Fruit fly (Drosophila melanogaster) whole organism, embryonic: ENCODE data around the gene Ir25a.
A peak's percentile ranks its signal among the peaks of the same experiment; 100 is the strongest.

ENCODE experiments used
- B-H1 ChIP-seq: fragments of 200-800 bp; sonication (Bioruptor generic); IDR thresholded peaks from 3 replicates; pipeline ENCODE4 v1.3.6; 2022; ENCODE audit warnings: missing biosample characterization, missing genetic modification characterization
- CG12071 ChIP-seq: fragments of 200-800 bp; sonication (Bioruptor generic); optimal IDR thresholded peaks from 3 replicates; lab custom pipeline; 2018; ENCODE audit warnings: missing biosample characterization, mild to moderate bottlenecking, missing genetic modification characterization
- CG12219 ChIP-seq: fragments of 200-800 bp; sonication (Bioruptor generic); optimal IDR thresholded peaks from 3 replicates; lab custom pipeline; 2018; ENCODE audit warnings: missing biosample characterization, mild to moderate bottlenecking, missing genetic modification characterization
- CG12391 ChIP-seq: fragments of 200-800 bp; sonication (Bioruptor generic); optimal IDR thresholded peaks from 3 replicates; lab custom pipeline; 2018; ENCODE audit warnings: missing biosample characterization, mild to moderate bottlenecking, missing genetic modification characterization, moderate library complexity
- CG1602 ChIP-seq: fragments of 200-800 bp; sonication (Bioruptor generic); optimal IDR thresholded peaks from 3 replicates; lab custom pipeline; 2016; ENCODE audit warnings: missing biosample characterization, missing genetic modification characterization
- CG16813 ChIP-seq: fragments of 200-800 bp; sonication (Bioruptor generic); IDR thresholded peaks from 3 replicates; pipeline ENCODE4 v1.3.6; 2022; ENCODE audit warnings: missing biosample characterization, missing genetic modification characterization; ENCODE audit not compliant: partially characterized antibody
- CG17568 ChIP-seq: fragments of 200-800 bp; sonication (Bioruptor generic); optimal IDR thresholded peaks from 2 replicates; lab custom pipeline; 2018; ENCODE audit warnings: missing biosample characterization, mild to moderate bottlenecking, missing genetic modification characterization, moderate library complexity
- CG17829 ChIP-seq: fragments of 200-800 bp; optimal IDR thresholded peaks from 2 replicates; lab custom pipeline; 2019; ENCODE audit warnings: missing biosample characterization, mild to moderate bottlenecking, missing genetic modification characterization, moderate library complexity
- CG2199 ChIP-seq: fragments of 200-800 bp; sonication (Bioruptor generic); IDR thresholded peaks from 3 replicates; pipeline ENCODE4 v1.3.6; 2022; ENCODE audit warnings: missing biosample characterization, missing genetic modification characterization
- CG2875 ChIP-seq: fragments of 200-800 bp; sonication (Bioruptor generic); optimal IDR thresholded peaks from 2 replicates; lab custom pipeline; 2017; ENCODE audit warnings: missing biosample characterization, mild to moderate bottlenecking, missing genetic modification characterization, missing genetic modification reagents
- CG31365 ChIP-seq: fragments of 200-800 bp; sonication (Bioruptor generic); optimal IDR thresholded peaks from 2 replicates; lab custom pipeline; 2018; ENCODE audit warnings: missing biosample characterization, mild to moderate bottlenecking, missing genetic modification characterization
- CG3726 ChIP-seq: fragments of 200-800 bp; sonication (Bioruptor generic); IDR thresholded peaks from 3 replicates; pipeline ENCODE4, ENCODE4 v1.3.6; 2022; ENCODE audit warnings: missing biosample characterization, missing genetic modification characterization
- CG4617 ChIP-seq: fragments of 200-800 bp; sonication (Bioruptor generic); optimal IDR thresholded peaks from 3 replicates; lab custom pipeline; 2016; ENCODE audit warnings: missing biosample characterization, missing genetic modification characterization, borderline replicate concordance
- CG5245 ChIP-seq: fragments of 200-800 bp; sonication (Bioruptor generic); optimal IDR thresholded peaks from 3 replicates; lab custom pipeline; 2016; ENCODE audit warnings: missing biosample characterization, missing genetic modification characterization
- CG7839 ChIP-seq: fragments of 200-800 bp; sonication (Bioruptor generic); optimal IDR thresholded peaks from 3 replicates; lab custom pipeline; 2018; ENCODE audit warnings: missing biosample characterization, mild to moderate bottlenecking, missing genetic modification characterization, moderate library complexity
- CG7963 ChIP-seq: fragments of 200-800 bp; sonication (Bioruptor generic); IDR thresholded peaks from 3 replicates; pipeline ENCODE4 v1.3.6; 2022; ENCODE audit warnings: missing biosample characterization, missing genetic modification characterization; ENCODE audit not compliant: partially characterized antibody
- CG9727 ChIP-seq: fragments of 200-800 bp; sonication (Bioruptor generic); optimal IDR thresholded peaks from 3 replicates; lab custom pipeline; 2017; ENCODE audit warnings: missing biosample characterization, mild to moderate bottlenecking, missing genetic modification characterization
- CG9876 ChIP-seq: fragments of 200-800 bp; sonication (Bioruptor generic); optimal IDR thresholded peaks from 2 replicates; lab custom pipeline; 2016; ENCODE audit warnings: missing biosample characterization, missing genetic modification characterization
- Dip3 ChIP-seq: fragments of 200-800 bp; sonication (Bioruptor generic); optimal IDR thresholded peaks from 3 replicates; lab custom pipeline; 2016; ENCODE audit warnings: missing biosample characterization, missing genetic modification characterization
- Eip74EF ChIP-seq, 2 experiments: fragments of 200-800 bp in 1 of 2; fragments of >200 bp in 1 of 2; sonication (Bioruptor generic) in 1 of 2; optimal IDR thresholded peaks; 2 replicates each; lab custom pipeline; 2017 to 2019; ENCODE audit warnings: missing biosample characterization in 2 of 2, missing genetic modification characterization in 2 of 2, mild to moderate bottlenecking in 1 of 2, moderate library complexity in 1 of 2
- Elba2 ChIP-seq: fragments of 200-800 bp; sonication (Bioruptor generic); optimal IDR thresholded peaks from 3 replicates; lab custom pipeline; 2016; ENCODE audit warnings: missing biosample characterization, missing genetic modification characterization
- Ets97D ChIP-seq: fragments of 200-800 bp; sonication (Bioruptor generic); optimal IDR thresholded peaks from 3 replicates; lab custom pipeline; 2016; ENCODE audit warnings: missing biosample characterization, missing genetic modification characterization
- Fer2 ChIP-seq: fragments of 200-800 bp; sonication (Bioruptor generic); optimal IDR thresholded peaks from 2 replicates; lab custom pipeline; 2018; ENCODE audit warnings: missing biosample characterization, mild to moderate bottlenecking, missing genetic modification characterization, moderate library complexity
- H2.0 ChIP-seq: fragments of 200-800 bp; sonication (Bioruptor generic); IDR thresholded peaks from 2 replicates; pipeline ENCODE4 v1.3.6; 2022; ENCODE audit warnings: missing biosample characterization, missing genetic modification characterization
- Hmr ChIP-seq: fragments of 200-800 bp; sonication (Bioruptor generic); optimal IDR thresholded peaks from 3 replicates; lab custom pipeline; 2017; ENCODE audit warnings: mild to moderate bottlenecking, missing biosample characterization, missing genetic modification reagents, missing genetic modification characterization
- Hr3 ChIP-seq: fragments of 200-800 bp; sonication (Bioruptor generic); optimal IDR thresholded peaks from 3 replicates; lab custom pipeline; 2016; ENCODE audit warnings: missing biosample characterization, missing genetic modification characterization
- Kr ChIP-seq: fragments of 200-800 bp; sonication (Bioruptor generic); optimal IDR thresholded peaks from 2 replicates; lab custom pipeline; 2017; ENCODE audit warnings: missing biosample characterization, mild to moderate bottlenecking, missing genetic modification characterization
- Max ChIP-seq: fragments of 200-800 bp; sonication (Bioruptor generic); optimal IDR thresholded peaks from 2 replicates; lab custom pipeline; 2016; ENCODE audit warnings: missing biosample characterization, mild to moderate bottlenecking, missing genetic modification characterization
- NFAT ChIP-seq: fragments of 200-800 bp; sonication (Bioruptor generic); IDR thresholded peaks from 2 replicates; pipeline ENCODE4 v1.3.6; 2022; ENCODE audit warnings: missing biosample characterization, missing genetic modification characterization
- Oli ChIP-seq: fragments of 200-800 bp; sonication (Bioruptor generic); optimal IDR thresholded peaks from 2 replicates; lab custom pipeline; 2018; ENCODE audit warnings: missing biosample characterization, mild to moderate bottlenecking, missing genetic modification characterization, moderate library complexity
- Opbp ChIP-seq: fragments of 200-800 bp; sonication (Bioruptor generic); IDR thresholded peaks from 3 replicates; pipeline ENCODE4 v1.3.6; 2022; ENCODE audit warnings: missing biosample characterization, missing genetic modification characterization; ENCODE audit not compliant: partially characterized antibody
- Scr ChIP-seq: fragments of 200-800 bp; sonication (Bioruptor generic); IDR thresholded peaks from 2 replicates; pipeline ENCODE4 v1.3.6; 2022; ENCODE audit warnings: missing biosample characterization, missing genetic modification characterization; ENCODE audit not compliant: partially characterized antibody
- Side ChIP-seq: fragments of 200-800 bp; sonication (Bioruptor generic); optimal IDR thresholded peaks from 2 replicates; lab custom pipeline; 2016; ENCODE audit warnings: missing biosample characterization, missing genetic modification characterization
- Six4 ChIP-seq: fragments of 200-800 bp; sonication (Bioruptor generic); optimal IDR thresholded peaks from 2 replicates; lab custom pipeline; 2016; ENCODE audit warnings: missing biosample characterization, missing genetic modification characterization
- Stat92E ChIP-seq, 3 experiments: fragments of >200 bp in 2 of 3; fragments of 200-800 bp in 1 of 3; sonication (Bioruptor generic) in 1 of 3; optimal IDR thresholded peaks; 2 replicates each; lab custom pipeline; 2017 to 2019; ENCODE audit warnings: missing biosample characterization in 3 of 3, missing genetic modification characterization in 3 of 3, mild to moderate bottlenecking in 1 of 3, moderate library complexity in 1 of 3
- Tbp ChIP-seq: fragments of >200 bp; optimal IDR thresholded peaks from 2 replicates; lab custom pipeline; 2018; ENCODE audit warnings: missing biosample characterization, missing genetic modification characterization
- bbx ChIP-seq: fragments of 200-800 bp; sonication (Bioruptor generic); IDR thresholded peaks from 2 replicates; pipeline ENCODE4 v1.3.6; 2022; ENCODE audit warnings: missing biosample characterization, missing genetic modification characterization; ENCODE audit not compliant: partially characterized antibody
- bcd ChIP-seq: fragments of 200-800 bp; sonication (Bioruptor generic); optimal IDR thresholded peaks from 2 replicates; lab custom pipeline; 2017; ENCODE audit warnings: missing biosample characterization, mild to moderate bottlenecking, missing genetic modification characterization
- dan ChIP-seq: fragments of 200-800 bp; sonication (Bioruptor generic); IDR thresholded peaks from 2 replicates; pipeline ENCODE4 v1.3.6; 2022; ENCODE audit warnings: missing biosample characterization, missing genetic modification characterization
- ewg ChIP-seq: fragments of 200-800 bp; sonication (Bioruptor generic); optimal IDR thresholded peaks from 3 replicates; lab custom pipeline; 2017; ENCODE audit warnings: mild to moderate bottlenecking, missing biosample characterization, missing genetic modification reagents, missing genetic modification characterization
- her ChIP-seq: fragments of 200-800 bp; sonication (Bioruptor generic); optimal IDR thresholded peaks from 2 replicates; lab custom pipeline; 2016; ENCODE audit warnings: missing biosample characterization, missing genetic modification characterization
- kah ChIP-seq: fragments of 200-800 bp; sonication (Bioruptor generic); optimal IDR thresholded peaks from 2 replicates; lab custom pipeline; 2018; ENCODE audit warnings: missing biosample characterization, mild to moderate bottlenecking, missing genetic modification characterization
- nerfin-1 ChIP-seq: fragments of 200-800 bp; sonication (Bioruptor generic); optimal IDR thresholded peaks from 3 replicates; lab custom pipeline; 2019; ENCODE audit warnings: missing biosample characterization, mild to moderate bottlenecking, missing genetic modification characterization, moderate library complexity
- onecut ChIP-seq: fragments of 200-800 bp; sonication (Bioruptor generic); IDR thresholded peaks from 2 replicates; pipeline ENCODE4 v1.3.6; 2022; ENCODE audit warnings: missing biosample characterization, missing genetic modification characterization
- rib ChIP-seq: fragments of 200-800 bp; sonication (Bioruptor generic); IDR thresholded peaks from 2 replicates; pipeline ENCODE4 v1.3.6; 2022; ENCODE audit warnings: missing biosample characterization, missing genetic modification characterization
- slbo ChIP-seq: fragments of 200-800 bp; sonication (Bioruptor generic); IDR thresholded peaks from 2 replicates; pipeline ENCODE4 v1.3.6; 2022; ENCODE audit warnings: missing biosample characterization, missing genetic modification characterization
- sug ChIP-seq: fragments of 200-800 bp; optimal IDR thresholded peaks from 2 replicates; lab custom pipeline; 2019; ENCODE audit warnings: missing biosample characterization, mild to moderate bottlenecking, missing genetic modification characterization, moderate library complexity
- tio ChIP-seq: fragments of 200-800 bp; sonication (Bioruptor generic); optimal IDR thresholded peaks from 2 replicates; lab custom pipeline; 2017; ENCODE audit warnings: missing biosample characterization, missing genetic modification characterization, inconsistent platforms
- vvl ChIP-seq: fragments of 200-800 bp; sonication (Bioruptor generic); IDR thresholded peaks from 2 replicates; pipeline ENCODE4 v1.3.6; 2022; ENCODE audit warnings: missing biosample characterization, missing genetic modification characterization
- yki ChIP-seq: fragments of >200 bp; optimal IDR thresholded peaks from 3 replicates; lab custom pipeline; 2018

Gene Ir25a

dm6 chr2L:4850356-4850755 is 15.3 kb upstream of the Ir25a start, which contains the start of the genes mRpS2 and Mon1 (continued):
- peak; percentile 97 for TF ChIP-seq CG17829 (tag; lab: Kevin White, UChicago)
- TF ChIP-seq CG9876 (GFP tag; lab: Kevin White, UChicago): peak; percentile 49
- no peak; the same call in 2 of the 3 replicates for TF ChIP-seq CG16813 (GFP tag; lab: Robert Waterston, UW)
- peak; percentile 88 for TF ChIP-seq CG3726 (GFP tag; lab: Robert Waterston, UW)
- peak; percentile 93 for TF ChIP-seq CG4617 (GFP tag; lab: Kevin White, UChicago)
- TF ChIP-seq CG17568: peak; percentile 90
- TF ChIP-seq Side (GFP tag; lab: Kevin White, UChicago): peak; percentile 65
- no peak for TF ChIP-seq CG7963 (GFP tag; lab: Robert Waterston, UW)
- TF ChIP-seq Opbp (GFP tag; lab: Robert Waterston, UW): no peak
- no peak for TF ChIP-seq Stat92E (GFP tag; optimal IDR thresholded peaks at IDR 0.05; lab: Kevin White, UChicago)
- peak; percentile 83 for TF ChIP-seq Dip3 (GFP tag; lab: Kevin White, UChicago)
- peak in 1 of 2 experiments; percentile 75 for TF ChIP-seq Eip74EF (GFP tag; optimal IDR thresholded peaks at IDR 0.05; lab: Kevin White, UChicago)
- TF ChIP-seq bcd (GFP tag; lab: Kevin White, UChicago): peak; percentile 94
- TF ChIP-seq Max (GFP tag; lab: Kevin White, UChicago): peak; percentile 92
- peak; percentile 70 for TF ChIP-seq her (GFP tag; lab: Kevin White, UChicago)
- TF ChIP-seq vvl (GFP tag; lab: Robert Waterston, UW): peak; percentile 98
- peak; percentile 98 for TF ChIP-seq slbo (GFP tag; lab: Robert Waterston, UW)
- TF ChIP-seq H2.0: peak; percentile 95
- TF ChIP-seq tio (GFP tag; lab: Kevin White, UChicago): peak; percentile 93
- TF ChIP-seq kah (GFP tag; lab: Kevin White, UChicago): peak; percentile 70
- peak; percentile 95 for TF ChIP-seq CG1602
- TF ChIP-seq sug: peak; percentile 91
- TF ChIP-seq Fer2 (tag; lab: Kevin White, UChicago): peak; percentile 93
- TF ChIP-seq Elba2 (GFP tag; lab: Kevin White, UChicago): peak; percentile 62
- peak; percentile 95 for TF ChIP-seq CG7839 (tag; lab: Kevin White, UChicago)
- TF ChIP-seq CG12219: peak; percentile 71
- peak; percentile 48 for TF ChIP-seq CG31365 (tag; lab: Kevin White, UChicago)
- peak; percentile 93 for TF ChIP-seq CG9727
- peak; percentile 96 for TF ChIP-seq Hr3 (GFP tag; lab: Kevin White, UChicago)
- peak; percentile 98 for TF ChIP-seq CG12391
- TF ChIP-seq NFAT (GFP tag; lab: Robert Waterston, UW): peak; percentile 97
- TF ChIP-seq dan (GFP tag; lab: Robert Waterston, UW): no peak
- TF ChIP-seq Tbp (GFP tag; lab: Kevin White, UChicago): no peak
- TF ChIP-seq rib (GFP tag; lab: Robert Waterston, UW): peak; percentile 89
- peak; percentile 93 for TF ChIP-seq CG2199 (GFP tag; lab: Robert Waterston, UW)
- TF ChIP-seq nerfin-1 (tag; lab: Kevin White, UChicago): peak; percentile 89
- peak; percentile 16 for TF ChIP-seq Kr (GFP tag; lab: Kevin White, UChicago)
- peak; percentile 97 for TF ChIP-seq Hmr (GFP tag; lab: Kevin White, UChicago)
- TF ChIP-seq B-H1 (GFP tag; lab: Robert Waterston, UW): peak; percentile 96
- TF ChIP-seq CG2875 (GFP tag; lab: Kevin White, UChicago): peak; percentile 83
- TF ChIP-seq Oli (tag; lab: Kevin White, UChicago): peak; percentile 93
- TF ChIP-seq ewg (GFP tag; lab: Kevin White, UChicago): peak; percentile 88
- peak; percentile 91 for TF ChIP-seq CG5245 (GFP tag; lab: Kevin White, UChicago)
- peak; percentile 72 for TF ChIP-seq Ets97D (GFP tag; lab: Kevin White, UChicago)
- no peak for TF ChIP-seq Scr (GFP tag; lab: Robert Waterston, UW)
- no peak for TF ChIP-seq yki
- TF ChIP-seq onecut (GFP tag; lab: Robert Waterston, UW): peak; percentile 78
- peak; percentile 92 for TF ChIP-seq Six4 (GFP tag; lab: Kevin White, UChicago)
- TF ChIP-seq CG12071 (GFP tag; lab: Kevin White, UChicago): peak; percentile 81
- TF ChIP-seq bbx (GFP tag; lab: Robert Waterston, UW): no peak
